Worm (Caenorhabditis elegans) whole organism, young adult: ENCODE measurements around the gene rpb-11.

Source experiments
- C06A6.2 ChIP-seq: fragments of 200-800 bp; sonication (Bioruptor generic); conservative IDR thresholded peaks from 2 replicates; pipeline ENCODE4 v1.3.6; 2022; ENCODE audit warnings: missing genetic modification characterization, missing compliant biosample characterization
- D2030.7 ChIP-seq: fragments of 200-800 bp; sonication (Bioruptor generic); IDR thresholded peaks from 2 replicates; pipeline ENCODE4 v1.3.6; 2022; ENCODE audit warnings: missing genetic modification reagents, missing genetic modification characterization, missing compliant biosample characterization
- K12H6.12 ChIP-seq: fragments of 200-800 bp; sonication (Bioruptor generic); optimal IDR thresholded peaks from 2 replicates; lab custom pipeline; 2018; ENCODE audit warnings: mild to moderate bottlenecking, missing genetic modification characterization, missing compliant biosample characterization
- Y79H2A.3 ChIP-seq: fragments of 200-800 bp; sonication (Bioruptor generic); conservative IDR thresholded peaks from 2 replicates; pipeline ENCODE4 v1.3.6; 2022; ENCODE audit warnings: missing genetic modification reagents, missing genetic modification characterization, missing compliant biosample characterization
- Y95B8A.8 ChIP-seq: fragments of 200-800 bp; sonication (Bioruptor generic); IDR thresholded peaks from 2 replicates; pipeline ENCODE4 v1.3.6; 2022; ENCODE audit warnings: missing genetic modification reagents, missing genetic modification characterization, missing compliant biosample characterization
- attf-5 ChIP-seq: fragments of 200-800 bp; sonication (Bioruptor generic); optimal IDR thresholded peaks from 2 replicates; lab custom pipeline; 2018; ENCODE audit warnings: mild to moderate bottlenecking, missing genetic modification characterization, missing compliant biosample characterization
- bed-1 ChIP-seq: fragments of 200-800 bp; sonication (Bioruptor generic); IDR thresholded peaks from 2 replicates; pipeline ENCODE4 v1.3.6; 2022; ENCODE audit warnings: missing genetic modification reagents, missing genetic modification characterization, missing compliant biosample characterization
- ceh-27 ChIP-seq: fragments of 200-800 bp; sonication (Bioruptor generic); optimal IDR thresholded peaks from 2 replicates; lab custom pipeline; 2018; ENCODE audit warnings: mild to moderate bottlenecking, missing genetic modification characterization, moderate library complexity, missing compliant biosample characterization
- ceh-91 ChIP-seq: fragments of 200-800 bp; sonication (Bioruptor generic); IDR thresholded peaks from 2 replicates; pipeline ENCODE4 v1.3.6; 2022; ENCODE audit warnings: missing genetic modification reagents, missing genetic modification characterization, missing compliant biosample characterization
- chd-7 ChIP-seq: sonication (generic microtip); optimal IDR thresholded peaks from 2 replicates; lab custom pipeline; 2016; ENCODE audit warnings: mild to moderate bottlenecking, missing genetic modification characterization, moderate library complexity, missing compliant biosample characterization
- egrh-3 ChIP-seq: fragments of 200-800 bp; sonication (Bioruptor generic); IDR thresholded peaks from 2 replicates; pipeline ENCODE4 v1.3.6; 2022; ENCODE audit warnings: missing genetic modification reagents, missing genetic modification characterization, missing compliant biosample characterization
- ekl-4 ChIP-seq: fragments of 200-800 bp; sonication (Bioruptor generic); IDR thresholded peaks from 2 replicates; pipeline ENCODE4 v1.3.6; 2022; ENCODE audit warnings: missing genetic modification reagents, missing genetic modification characterization, missing compliant biosample characterization
- gei-17 ChIP-seq: fragments of 200-800 bp; sonication (Bioruptor generic); optimal IDR thresholded peaks from 2 replicates; lab custom pipeline; 2018; ENCODE audit warnings: mild to moderate bottlenecking, missing genetic modification characterization, missing compliant biosample characterization
- him-1 ChIP-seq: sonication (generic microtip); optimal IDR thresholded peaks from 2 replicates; lab custom pipeline; 2016; ENCODE audit warnings: missing genotype, missing genetic modification reagents, missing genetic modification characterization, missing compliant biosample characterization
- hlh-12 ChIP-seq: sonication (generic microtip); optimal IDR thresholded peaks from 2 replicates; lab custom pipeline; 2016; ENCODE audit warnings: missing genetic modification characterization, missing compliant biosample characterization
- hmg-1.2 ChIP-seq: fragments of 200-800 bp; sonication (Bioruptor generic); IDR thresholded peaks from 2 replicates; pipeline ENCODE4 v1.3.6; 2022; ENCODE audit warnings: missing genetic modification reagents, missing genetic modification characterization, missing compliant biosample characterization
- hrde-1 ChIP-seq: sonication (generic microtip); optimal IDR thresholded peaks from 2 replicates; lab custom pipeline; 2016; ENCODE audit warnings: missing genetic modification characterization, mild to moderate bottlenecking, missing compliant biosample characterization, moderate library complexity, missing genotype, missing genetic modification reagents, borderline replicate concordance
- lag-1 ChIP-seq: fragments of 200-800 bp; sonication (Bioruptor generic); IDR thresholded peaks from 2 replicates; pipeline ENCODE4 v1.3.6; 2022; ENCODE audit warnings: missing genetic modification reagents, missing genetic modification characterization, missing compliant biosample characterization
- let-607 ChIP-seq, 2 experiments: fragments of 200-800 bp in 1 of 2; sonication (Bioruptor generic) in 1 of 2; sonication (generic microtip) in 1 of 2; optimal IDR thresholded peaks; 2 replicates each; lab custom pipeline; 2016 to 2018; ENCODE audit warnings: mild to moderate bottlenecking in 2 of 2, missing compliant biosample characterization in 2 of 2, missing genetic modification characterization in 2 of 2, moderate library complexity in 2 of 2, missing genotype in 1 of 2
- lsy-27 ChIP-seq: sonication (generic microtip); optimal IDR thresholded peaks from 2 replicates; lab custom pipeline; 2017; ENCODE audit warnings: missing genetic modification characterization, mild to moderate bottlenecking, missing compliant biosample characterization, antibody characterized with exemption, missing genotype, borderline replicate concordance; ENCODE audit not compliant: insufficient read depth
- madf-10 ChIP-seq: sonication (generic microtip); optimal IDR thresholded peaks from 2 replicates; lab custom pipeline; 2016; ENCODE audit warnings: mild to moderate bottlenecking, missing genetic modification characterization, missing compliant biosample characterization
- mcd-1 ChIP-seq: fragments of 200-800 bp; sonication (Bioruptor generic); IDR thresholded peaks from 2 replicates; pipeline ENCODE4 v1.3.6; 2022; ENCODE audit warnings: missing genetic modification reagents, missing genetic modification characterization, missing compliant biosample characterization
- mel-28 ChIP-seq: sonication (generic microtip); optimal IDR thresholded peaks from 2 replicates; lab custom pipeline; 2016; ENCODE audit warnings: borderline replicate concordance, mild to moderate bottlenecking, missing genetic modification characterization, missing compliant biosample characterization
- nfyb-1 ChIP-seq: fragments of 200-800 bp; sonication (Bioruptor generic); IDR thresholded peaks from 2 replicates; pipeline ENCODE4 v1.3.6; 2022; ENCODE audit warnings: missing genetic modification reagents, missing genetic modification characterization, missing compliant biosample characterization
- nhr-90 ChIP-seq: sonication (generic microtip); optimal IDR thresholded peaks from 2 replicates; lab custom pipeline; 2016; ENCODE audit warnings: missing genotype, mild to moderate bottlenecking, missing genetic modification characterization, missing compliant biosample characterization
- pbrm-1 ChIP-seq: fragments of 200-800 bp; sonication (Bioruptor generic); IDR thresholded peaks from 2 replicates; pipeline ENCODE4 v1.3.6; 2022; ENCODE audit warnings: missing genetic modification reagents, missing genetic modification characterization, missing compliant biosample characterization
- pha-4 ChIP-seq: fragments of 150-350 bp; sonication (generic microtip); optimal IDR thresholded peaks from 2 replicates; lab custom pipeline; 2014; ENCODE audit warnings: missing biosample characterization, missing genetic modification reagents, missing genetic modification characterization
- rec-8 ChIP-seq, 2 experiments: sonication (generic microtip); optimal IDR thresholded peaks; 2 replicates each; lab custom pipeline; 2016; ENCODE audit warnings: mild to moderate bottlenecking in 2 of 2, missing genetic modification characterization in 2 of 2, missing genetic modification reagents in 2 of 2, missing genotype in 2 of 2, missing biosample characterization in 1 of 2, missing compliant biosample characterization in 1 of 2, moderate library complexity in 1 of 2
- repo-1 ChIP-seq: sonication (generic microtip); optimal IDR thresholded peaks from 2 replicates; lab custom pipeline; 2017; ENCODE audit warnings: mild to moderate bottlenecking, missing genetic modification characterization, missing compliant biosample characterization
- tbp1 ChIP-seq: fragments of 200-800 bp; sonication (Bioruptor generic); optimal IDR thresholded peaks from 2 replicates; lab custom pipeline; 2018; ENCODE audit warnings: mild to moderate bottlenecking, missing genetic modification characterization, missing compliant biosample characterization
- tbx-9 ChIP-seq: sonication (generic microtip); optimal IDR thresholded peaks from 2 replicates; lab custom pipeline; 2016; ENCODE audit warnings: borderline replicate concordance, missing genetic modification characterization, inconsistent platforms, missing compliant biosample characterization
- unc-130 ChIP-seq: sonication (generic microtip); optimal IDR thresholded peaks from 2 replicates; lab custom pipeline; 2016; ENCODE audit warnings: missing genetic modification reagents, missing genetic modification characterization, missing compliant biosample characterization
- zfh-2 ChIP-seq: fragments of 200-800 bp; sonication (Bioruptor generic); conservative IDR thresholded peaks from 2 replicates; pipeline ENCODE4 v1.3.6; 2022; ENCODE audit warnings: missing genetic modification reagents, missing genetic modification characterization, missing compliant biosample characterization
- ztf-28 ChIP-seq: fragments of 200-800 bp; sonication (Bioruptor generic); IDR thresholded peaks from 2 replicates; pipeline ENCODE4 v1.3.6; 2022; ENCODE audit warnings: missing genetic modification reagents, missing genetic modification characterization, missing compliant biosample characterization

rpb-11 gene

DNA sequence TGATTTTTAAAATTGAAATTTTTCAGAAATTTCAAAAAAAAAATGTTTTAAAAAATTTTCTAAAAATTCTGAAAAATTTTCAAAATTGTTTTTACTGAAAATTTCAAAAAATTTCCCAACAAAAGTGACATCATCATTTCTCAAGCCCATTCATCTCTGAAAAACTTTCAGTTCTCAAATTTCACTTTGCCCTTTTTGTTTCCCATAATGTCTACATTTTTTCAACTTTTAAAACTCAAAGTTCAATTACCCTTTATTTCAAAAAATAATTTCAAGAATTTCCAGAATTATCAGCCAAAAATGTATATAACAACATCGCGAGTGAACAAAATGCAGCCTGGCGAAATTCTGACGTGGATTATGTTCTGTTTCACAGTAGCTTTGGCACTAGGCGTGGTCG, 41.1 kb downstream of the rpb-11 start, which contains the start of gene bkip-1 (continued):
- no peak for TF ChIP-seq repo-1 (tag; lab: Kevin White, UChicago)
- TF ChIP-seq ekl-4 (GFP tag; lab: Robert Waterston, UW): no peak
- no peak for TF ChIP-seq rec-8 (tag; optimal IDR thresholded peaks at IDR 0.05; lab: Kevin White, UChicago)

ce11 chrII:14102112-14102511, 42.2 kb downstream of the rpb-11 start:
- TF ChIP-seq zfh-2 (no peak), let-607 (tag; optimal IDR thresholded peaks at IDR 0.05; lab: Kevin White, UChicago) (no peak), ztf-28 (GFP tag; lab: Robert Waterston, UW) (no peak), hmg-1.2 (GFP tag; lab: Robert Waterston, UW) (peak; percentile 37; the same call in 1 of the 2 replicates), egrh-3 (GFP tag; lab: Robert Waterston, UW) (no peak), lag-1 (GFP tag; lab: Robert Waterston, UW) (no peak), hrde-1 (tag; lab: Kevin White, UChicago) (no peak)

- TF ChIP-seq tbp1 (GFP tag; lab: Kevin White, UChicago) (no peak), Y79H2A.3 (GFP tag; lab: Robert Waterston, UW) (no peak), lag-1 (GFP tag; lab: Robert Waterston, UW) (no peak), pha-4 (tag; lab: Kevin White, UChicago) (no peak), mel-28 (no peak), ceh-91 (GFP tag; lab: Robert Waterston, UW) (no peak), nfyb-1 (GFP tag; lab: Robert Waterston, UW) (no peak), lsy-27 (tag; lab: Kevin White, UChicago) (no peak), tbx-9 (tag; lab: Kevin White, UChicago) (no peak), Y95B8A.8 (no peak), pbrm-1 (GFP tag; lab: Robert Waterston, UW) (no peak), chd-7 (tag; lab: Kevin White, UChicago) (no peak), hlh-12 (no peak), C06A6.2 (GFP tag; lab: Robert Waterston, UW) (no peak), madf-10 (tag; lab: Kevin White, UChicago) (no peak), gei-17 (GFP tag; lab: Kevin White, UChicago) (no peak), nhr-90 (tag; lab: Kevin White, UChicago) (no peak)
- TF ChIP-seq, all 124 proteins: peak for 0
Observed at ce11 chrII:14104470-14104869, 44.6 kb downstream of the rpb-11 start, which contains the start of gene gur-4. Gene gur-4, plus strand, starts transcription at chrII:14104770.

DNA sequence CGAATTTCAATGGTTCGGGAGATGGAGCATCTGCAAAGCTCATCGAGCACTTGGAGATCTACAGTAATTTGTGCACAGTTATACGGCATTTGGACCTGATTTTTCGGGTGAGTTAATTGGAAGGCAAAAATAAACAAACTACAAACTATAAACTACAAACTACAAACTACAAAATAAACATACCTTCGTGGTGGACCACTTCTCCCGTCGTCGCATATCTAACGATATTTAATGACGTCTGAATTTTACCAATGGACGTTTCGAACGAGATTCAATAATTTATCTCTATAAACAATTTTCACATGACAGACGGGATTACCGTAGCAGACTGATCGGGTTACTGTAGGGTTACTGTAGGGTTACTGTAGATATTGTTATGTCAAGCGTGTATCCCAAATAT, 46.3 kb downstream of the rpb-11 start:
- TF ChIP-seq attf-5 (GFP tag; lab: Kevin White, UChicago) (no peak), ceh-27 (GFP tag; lab: Kevin White, UChicago) (no peak), him-1 (tag; lab: Kevin White, UChicago) (no peak), bed-1 (GFP tag; lab: Robert Waterston, UW) (no peak), K12H6.12 (tag; lab: Kevin White, UChicago) (no peak), mcd-1 (no peak), unc-130 (GFP tag; lab: Kevin White, UChicago) (no peak), D2030.7 (GFP tag; lab: Robert Waterston, UW) (no peak)
